Worm (Caenorhabditis elegans) whole organism, L3 larva: ENCODE data around the gene F49F1.5.
"Not testable (repeated sequence)": the region's sequence is repeated elsewhere in the genome, so short reads cannot be mapped to it uniquely, and the experiment has no call there.

Experiments used
- R02D3.7 ChIP-seq: fragments of 150-350 bp; optimal IDR thresholded peaks from 2 replicates; lab custom pipeline; 2014; ENCODE audit warnings: missing biosample characterization, missing genetic modification characterization
- aly-2 ChIP-seq: fragments of 150-350 bp; optimal IDR thresholded peaks from 2 replicates; lab custom pipeline; 2014; ENCODE audit warnings: missing biosample characterization, missing genetic modification characterization
- ama-1 ChIP-seq: fragments of 150-350 bp; optimal IDR thresholded peaks from 2 replicates; lab custom pipeline; 2018
- ceh-28 ChIP-seq: fragments of 150-350 bp; optimal IDR thresholded peaks from 2 replicates; lab custom pipeline; 2014; ENCODE audit warnings: missing biosample characterization, missing genetic modification reagents, missing genetic modification characterization
- ceh-82 ChIP-seq: fragments of 150-350 bp; optimal IDR thresholded peaks from 2 replicates; lab custom pipeline; 2014; ENCODE audit warnings: missing biosample characterization, missing genetic modification characterization
- ceh-9 ChIP-seq: sonication (generic microtip); optimal IDR thresholded peaks from 2 replicates; lab custom pipeline; 2018; ENCODE audit warnings: missing biosample characterization, missing genetic modification characterization
- daf-12 ChIP-seq: fragments of 150-350 bp; optimal IDR thresholded peaks from 2 replicates; lab custom pipeline; 2014; ENCODE audit warnings: missing biosample characterization, missing genetic modification reagents, missing genetic modification characterization
- egl-27 ChIP-seq: sonication (generic microtip); optimal IDR thresholded peaks from 4 replicates; lab custom pipeline; 2017; ENCODE audit warnings: missing biosample characterization, missing genetic modification reagents, missing genetic modification characterization
- egl-5 ChIP-seq: fragments of 150-350 bp; optimal IDR thresholded peaks from 2 replicates; lab custom pipeline; 2017; ENCODE audit warnings: missing biosample characterization, missing genetic modification reagents, missing genetic modification characterization, inconsistent platforms
- elt-1 ChIP-seq: fragments of 150-350 bp; optimal IDR thresholded peaks from 2 replicates; lab custom pipeline; 2014; ENCODE audit warnings: missing biosample characterization, missing genetic modification characterization
- elt-2 ChIP-seq: sonication (generic microtip); optimal IDR thresholded peaks from 2 replicates; lab custom pipeline; 2016; ENCODE audit warnings: missing genetic modification reagents, mild to moderate bottlenecking, missing genetic modification characterization, missing compliant biosample characterization
- elt-3 ChIP-seq, 3 experiments: fragments of 150-350 bp in 1 of 3; sonication (generic microtip) in 2 of 3; optimal IDR thresholded peaks; 2 replicates in 2 of 3; 4 replicates in 1 of 3; lab custom pipeline; 2014 to 2017; ENCODE audit warnings: missing biosample characterization in 3 of 3, missing genetic modification characterization in 3 of 3
- eor-1 ChIP-seq, 2 experiments: fragments of 150-350 bp; optimal IDR thresholded peaks; 2 replicates each; lab custom pipeline; 2014 to 2018; ENCODE audit warnings: missing biosample characterization in 2 of 2, missing genetic modification characterization in 2 of 2
- fkh-2 ChIP-seq: fragments of 150-350 bp; optimal IDR thresholded peaks from 2 replicates; lab custom pipeline; 2014; ENCODE audit warnings: missing biosample characterization, missing genetic modification reagents, missing genetic modification characterization
- fos-1 ChIP-seq: fragments of 150-350 bp; optimal IDR thresholded peaks from 2 replicates; lab custom pipeline; 2014; ENCODE audit warnings: missing biosample characterization, missing genetic modification characterization
- jun-1 ChIP-seq: fragments of 150-350 bp; optimal IDR thresholded peaks from 2 replicates; lab custom pipeline; 2014; ENCODE audit warnings: missing biosample characterization, missing genetic modification reagents, missing genetic modification characterization
- lin-39 ChIP-seq: fragments of 150-350 bp; optimal IDR thresholded peaks from 2 replicates; lab custom pipeline; 2018; ENCODE audit warnings: missing biosample characterization, missing genetic modification reagents, missing genetic modification characterization
- lsy-12 ChIP-seq: sonication (generic microtip); optimal IDR thresholded peaks from 2 replicates; lab custom pipeline; 2016; ENCODE audit warnings: mild to moderate bottlenecking, missing genetic modification characterization, missing compliant biosample characterization
- mdl-1 ChIP-seq: fragments of 150-350 bp; optimal IDR thresholded peaks from 2 replicates; lab custom pipeline; 2014; ENCODE audit warnings: missing biosample characterization, missing genetic modification characterization
- mml-1 ChIP-seq: fragments of 150-350 bp; sonication (generic microtip); optimal IDR thresholded peaks from 3 replicates; lab custom pipeline; 2014; ENCODE audit warnings: missing biosample characterization, missing genetic modification characterization
- nfya-1 ChIP-seq: sonication (generic microtip); optimal IDR thresholded peaks from 2 replicates; lab custom pipeline; 2017; ENCODE audit warnings: missing genetic modification characterization, mild to moderate bottlenecking, missing compliant biosample characterization, antibody characterized with exemption, moderate library complexity; ENCODE audit not compliant: insufficient read depth
- nhr-11 ChIP-seq: fragments of 150-350 bp; optimal IDR thresholded peaks from 2 replicates; lab custom pipeline; 2014; ENCODE audit warnings: missing biosample characterization, missing genetic modification characterization
- nhr-12 ChIP-seq: fragments of 150-350 bp; optimal IDR thresholded peaks from 2 replicates; lab custom pipeline; 2014; ENCODE audit warnings: missing biosample characterization, missing genetic modification characterization
- nhr-23 ChIP-seq: fragments of 150-350 bp; optimal IDR thresholded peaks from 2 replicates; lab custom pipeline; 2014; ENCODE audit warnings: missing biosample characterization, missing genetic modification reagents, missing genetic modification characterization
- nhr-237 ChIP-seq: fragments of 150-350 bp; optimal IDR thresholded peaks from 2 replicates; lab custom pipeline; 2014; ENCODE audit warnings: missing biosample characterization, missing genetic modification characterization
- nhr-43 ChIP-seq: sonication (generic microtip); optimal IDR thresholded peaks from 2 replicates; lab custom pipeline; 2016; ENCODE audit warnings: mild to moderate bottlenecking, missing genetic modification characterization, missing compliant biosample characterization; ENCODE audit not compliant: poor library complexity, severe bottlenecking
- nhr-76 ChIP-seq: fragments of 150-350 bp; sonication (generic microtip); optimal IDR thresholded peaks from 5 replicates; lab custom pipeline; 2014; ENCODE audit warnings: missing biosample characterization, missing genetic modification characterization
- nhr-77 ChIP-seq: fragments of 150-350 bp; optimal IDR thresholded peaks from 2 replicates; lab custom pipeline; 2014; ENCODE audit warnings: missing biosample characterization, missing genetic modification characterization
- pha-4 ChIP-seq: fragments of 150-350 bp; optimal IDR thresholded peaks from 2 replicates; lab custom pipeline; 2014; ENCODE audit warnings: missing biosample characterization, missing genetic modification reagents, missing genetic modification characterization
- pqm-1 ChIP-seq: fragments of 150-350 bp; optimal IDR thresholded peaks from 2 replicates; lab custom pipeline; 2017; ENCODE audit warnings: missing biosample characterization, missing genetic modification characterization, inconsistent platforms
- sea-2 ChIP-seq: fragments of 150-350 bp; sonication (generic microtip); optimal IDR thresholded peaks from 4 replicates; lab custom pipeline; 2014; ENCODE audit warnings: missing biosample characterization, missing genetic modification reagents, missing genetic modification characterization
- skn-1 ChIP-seq: fragments of 150-350 bp; optimal IDR thresholded peaks from 2 replicates; lab custom pipeline; 2014; ENCODE audit warnings: missing biosample characterization, missing genetic modification characterization
- snpc-4 ChIP-seq: fragments of 150-350 bp; optimal IDR thresholded peaks from 2 replicates; lab custom pipeline; 2014; ENCODE audit warnings: missing biosample characterization, missing genetic modification characterization
- unc-62 ChIP-seq: fragments of 150-350 bp; sonication (generic microtip); optimal IDR thresholded peaks from 4 replicates; lab custom pipeline; 2014; ENCODE audit warnings: missing biosample characterization, missing genetic modification reagents, missing genetic modification characterization
- zag-1 ChIP-seq: fragments of 150-350 bp; optimal IDR thresholded peaks from 2 replicates; lab custom pipeline; 2014; ENCODE audit warnings: missing biosample characterization, missing genetic modification characterization
- ztf-4 ChIP-seq: fragments of 150-350 bp; optimal IDR thresholded peaks from 2 replicates; lab custom pipeline; 2014; ENCODE audit warnings: missing biosample characterization, missing genetic modification characterization

F49F1.5 gene

ce11 chrIV:4150138-4150537 lies 29.9 kb upstream of the F49F1.5 start:
- TF ChIP-seq pha-4 (tag; lab: Kevin White, UChicago) (no peak), elt-2 (tag; lab: Kevin White, UChicago) (peak; percentile 51)

ce11 chrIV:4147891-4148290 lies 27.7 kb upstream of the F49F1.5 start:
- TF ChIP-seq fkh-2 (tag; lab: Kevin White, UChicago) (no peak), R02D3.7 (tag; lab: Kevin White, UChicago) (no peak), nfya-1 (tag; lab: Kevin White, UChicago) (no peak), zag-1 (tag; lab: Kevin White, UChicago) (no peak), pqm-1 (tag; lab: Kevin White, UChicago) (peak; percentile 83), sea-2 (GFP tag; lab: Kevin White, UChicago) (no peak), nhr-43 (tag; lab: Kevin White, UChicago) (no peak), nhr-11 (tag; lab: Kevin White, UChicago) (no peak), ceh-82 (no peak), fos-1 (no peak), daf-12 (tag; lab: Kevin White, UChicago) (no peak), pha-4 (tag; lab: Kevin White, UChicago) (peak; percentile 42), nhr-12 (tag; lab: Kevin White, UChicago) (no peak), elt-2 (tag; lab: Kevin White, UChicago) (peak; percentile 93), mdl-1 (tag; lab: Kevin White, UChicago) (no peak), ztf-4 (tag; lab: Kevin White, UChicago) (no peak), egl-5 (tag; lab: Kevin White, UChicago) (no peak), nhr-77 (tag; lab: Kevin White, UChicago) (no peak), aly-2 (no peak), snpc-4 (tag; lab: Kevin White, UChicago) (no peak), elt-3 (tag; optimal IDR thresholded peaks at IDR 0.05; lab: Kevin White, UChicago) (no peak), lin-39 (tag; lab: Kevin White, UChicago) (no peak), nhr-23 (tag; lab: Kevin White, UChicago) (no peak), unc-62 (GFP tag; lab: Kevin White, UChicago) (no peak), lsy-12 (no peak), jun-1 (tag; lab: Kevin White, UChicago) (peak; percentile 53), ama-1 (lab: Kevin White, UChicago) (no peak), ceh-9 (tag; lab: Kevin White, UChicago) (no peak), nhr-76 (tag; lab: Kevin White, UChicago) (no peak), nhr-237 (tag; lab: Kevin White, UChicago) (no peak), ceh-28 (tag; lab: Kevin White, UChicago) (no peak), mml-1 (tag; lab: Kevin White, UChicago) (no peak), eor-1 (tag; optimal IDR thresholded peaks at IDR 0.05; lab: Kevin White, UChicago) (no peak)
- TF ChIP-seq, all 47 proteins: peak for 4

- TF ChIP-seq skn-1 (tag; lab: Kevin White, UChicago), result no peak
- no peak for TF ChIP-seq nhr-23 (tag; lab: Kevin White, UChicago)
- no peak for TF ChIP-seq aly-2
- no peak for TF ChIP-seq elt-1
- no peak for TF ChIP-seq daf-12 (tag; lab: Kevin White, UChicago)
- TF ChIP-seq elt-3 (tag; optimal IDR thresholded peaks at IDR 0.05; lab: Kevin White, UChicago), result no peak
- no peak for TF ChIP-seq egl-27
- TF ChIP-seq nhr-237 (tag; lab: Kevin White, UChicago), result no peak
- TF ChIP-seq zag-1 (tag; lab: Kevin White, UChicago), result no peak
- TF ChIP-seq nhr-11 (tag; lab: Kevin White, UChicago), result no peak
- TF ChIP-seq egl-5 (tag; lab: Kevin White, UChicago), result no peak
These were observed 24.6 kb upstream of the F49F1.5 start, which contains the start of gene R07C12.3 for ce11 chrIV:4144784-4145183. Gene R07C12.3 (plus strand): TSS chrIV:4145084.

DNA sequence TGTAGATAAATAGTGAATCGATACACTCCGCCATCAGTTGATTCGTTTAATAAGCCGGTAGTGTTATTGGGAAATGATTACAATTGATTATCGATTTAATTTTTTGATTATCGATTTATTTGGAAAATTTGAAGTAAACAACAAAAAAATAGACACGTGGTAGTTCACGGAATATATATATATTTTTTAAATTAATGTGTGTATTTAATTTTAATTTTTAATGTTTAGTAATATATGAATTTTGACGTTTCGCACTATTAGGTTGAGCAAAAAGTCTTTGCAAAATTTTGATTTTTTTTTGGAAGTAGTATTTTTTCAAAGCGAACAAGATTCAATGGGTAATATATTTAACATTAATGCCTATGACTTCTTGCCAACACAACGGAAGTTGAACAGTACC lies 22.8 kb upstream of the F49F1.5 start, which contains the start of gene F49F1.12:
TSS of gene F49F1.12 (minus strand) at position 101 of the 400 bp plus-strand sequence.
- TF ChIP-seq sea-2 (GFP tag; lab: Kevin White, UChicago); nhr-12 (tag; lab: Kevin White, UChicago); nhr-23 (tag; lab: Kevin White, UChicago): not testable (repeated sequence)
